Worm (Caenorhabditis elegans) whole organism, L1 larva: ENCODE measurements around the gene lin-14.

Experiments
- C34B4.2 ChIP-seq: sonication (generic microtip); optimal IDR thresholded peaks from 2 replicates; lab custom pipeline; 2017; ENCODE audit warnings: mild to moderate bottlenecking, missing genetic modification characterization, missing compliant biosample characterization
- F16B12.6 ChIP-seq: fragments of 150-350 bp; optimal IDR thresholded peaks from 2 replicates; lab custom pipeline; 2014; ENCODE audit warnings: missing biosample characterization, missing genetic modification characterization
- Y116A8C.19 ChIP-seq: sonication (generic microtip); optimal IDR thresholded peaks from 2 replicates; lab custom pipeline; 2016; ENCODE audit warnings: missing compliant biosample characterization, missing genetic modification characterization, borderline replicate concordance
- aha-1 ChIP-seq: fragments of 150-350 bp; optimal IDR thresholded peaks from 2 replicates; lab custom pipeline; 2014; ENCODE audit warnings: missing biosample characterization, missing genetic modification characterization
- alr-1 ChIP-seq: fragments of 200-800 bp; sonication (Bioruptor generic); optimal IDR thresholded peaks from 2 replicates; lab custom pipeline; 2018; ENCODE audit warnings: borderline replicate concordance, mild to moderate bottlenecking, missing genetic modification characterization, missing compliant biosample characterization
- ama-1 ChIP-seq: fragments of 150-350 bp; optimal IDR thresholded peaks from 2 replicates; lab custom pipeline; 2014
- blmp-1 ChIP-seq: fragments of 150-350 bp; optimal IDR thresholded peaks from 2 replicates; lab custom pipeline; 2014; ENCODE audit warnings: missing biosample characterization, missing genetic modification characterization
- ceh-63 ChIP-seq: fragments of 200-800 bp; sonication (Bioruptor generic); optimal IDR thresholded peaks from 2 replicates; lab custom pipeline; 2018; ENCODE audit warnings: mild to moderate bottlenecking, missing genetic modification characterization, missing compliant biosample characterization
- ceh-82 ChIP-seq, 3 experiments: fragments of 150-350 bp in 1 of 3; sonication (generic microtip) in 2 of 3; optimal IDR thresholded peaks; 2 replicates each; lab custom pipeline; 2014 to 2017; ENCODE audit warnings: missing biosample characterization in 3 of 3, missing genetic modification characterization in 3 of 3
- ceh-90 ChIP-seq: sonication (generic microtip); optimal IDR thresholded peaks from 2 replicates; lab custom pipeline; 2016; ENCODE audit warnings: missing genetic modification characterization, missing compliant biosample characterization
- dpl-1 ChIP-seq, 3 experiments: fragments of 150-350 bp in 2 of 3; sonication (generic microtip) in 1 of 3; optimal IDR thresholded peaks; 2 replicates each; lab custom pipeline; 2014 to 2017; ENCODE audit warnings: missing biosample characterization in 3 of 3, missing genetic modification characterization in 3 of 3, missing genetic modification reagents in 3 of 3
- dsc-1 ChIP-seq: sonication (generic microtip); optimal IDR thresholded peaks from 2 replicates; lab custom pipeline; 2016; ENCODE audit warnings: mild to moderate bottlenecking, missing genetic modification characterization, missing compliant biosample characterization
- efl-3 ChIP-seq: fragments of 200-800 bp; sonication (Bioruptor generic); optimal IDR thresholded peaks from 2 replicates; lab custom pipeline; 2018; ENCODE audit warnings: mild to moderate bottlenecking, missing genetic modification characterization, missing compliant biosample characterization
- egl-13 ChIP-seq: sonication (generic microtip); optimal IDR thresholded peaks from 2 replicates; lab custom pipeline; 2016; ENCODE audit warnings: missing genotype, missing genetic modification reagents, missing genetic modification characterization, missing compliant biosample characterization
- elt-2 ChIP-seq: sonication (generic microtip); optimal IDR thresholded peaks from 2 replicates; lab custom pipeline; 2016; ENCODE audit warnings: missing genetic modification characterization, mild to moderate bottlenecking, inconsistent platforms, missing compliant biosample characterization, missing genetic modification reagents
- elt-3 ChIP-seq, 6 experiments: fragments of 150-350 bp in 1 of 6; sonication (generic microtip); optimal IDR thresholded peaks; 2 replicates each; lab custom pipeline; 2017 to 2018; ENCODE audit warnings: missing biosample characterization in 6 of 6, missing genetic modification characterization in 6 of 6, inconsistent platforms in 1 of 6
- fkh-4 ChIP-seq: sonication (generic microtip); optimal IDR thresholded peaks from 2 replicates; lab custom pipeline; 2016; ENCODE audit warnings: missing compliant biosample characterization, missing genetic modification characterization, borderline replicate concordance
- fkh-8 ChIP-seq: sonication (generic microtip); optimal IDR thresholded peaks from 2 replicates; lab custom pipeline; 2016; ENCODE audit warnings: mild to moderate bottlenecking, missing genetic modification characterization, missing compliant biosample characterization
- fos-1 ChIP-seq: fragments of 150-350 bp; optimal IDR thresholded peaks from 2 replicates; lab custom pipeline; 2014; ENCODE audit warnings: missing biosample characterization, missing genetic modification characterization
- hlh-17 ChIP-seq: fragments of 200-800 bp; sonication (Bioruptor generic); optimal IDR thresholded peaks from 2 replicates; lab custom pipeline; 2018; ENCODE audit warnings: missing genetic modification characterization, mild to moderate bottlenecking, missing compliant biosample characterization, moderate library complexity, borderline replicate concordance
- hlh-4 ChIP-seq: sonication (generic microtip); optimal IDR thresholded peaks from 2 replicates; lab custom pipeline; 2016; ENCODE audit warnings: mild to moderate bottlenecking, missing genetic modification characterization, missing compliant biosample characterization
- hpl-2 ChIP-seq: fragments of 150-350 bp; optimal IDR thresholded peaks from 2 replicates; lab custom pipeline; 2014; ENCODE audit warnings: missing biosample characterization, missing genetic modification reagents, missing genetic modification characterization
- irx-1 ChIP-seq: sonication (generic microtip); optimal IDR thresholded peaks from 2 replicates; lab custom pipeline; 2016; ENCODE audit warnings: missing genetic modification characterization, missing compliant biosample characterization
- lin-13 ChIP-seq: fragments of 150-350 bp; optimal IDR thresholded peaks from 2 replicates; lab custom pipeline; 2014; ENCODE audit warnings: missing biosample characterization, missing genetic modification reagents, missing genetic modification characterization
- lin-14 ChIP-seq: fragments of 200-800 bp; sonication (Bioruptor generic); optimal IDR thresholded peaks from 2 replicates; lab custom pipeline; 2018; ENCODE audit warnings: mild to moderate bottlenecking, missing genetic modification characterization, moderate library complexity, missing compliant biosample characterization
- lin-35 ChIP-seq, 2 experiments: fragments of 150-350 bp; optimal IDR thresholded peaks; 2 replicates each; lab custom pipeline; 2014; ENCODE audit warnings: missing biosample characterization in 2 of 2, missing genetic modification characterization in 2 of 2, missing genetic modification reagents in 2 of 2
- lin-39 ChIP-seq: fragments of 150-350 bp; optimal IDR thresholded peaks from 2 replicates; lab custom pipeline; 2014; ENCODE audit warnings: missing biosample characterization, missing genetic modification reagents, missing genetic modification characterization
- mdl-1 ChIP-seq, 2 experiments: fragments of 150-350 bp; optimal IDR thresholded peaks; 2 replicates each; lab custom pipeline; 2014 to 2017; ENCODE audit warnings: missing biosample characterization in 2 of 2, missing genetic modification characterization in 2 of 2, inconsistent platforms in 1 of 2
- nhr-12 ChIP-seq: sonication (generic microtip); optimal IDR thresholded peaks from 2 replicates; lab custom pipeline; 2017; ENCODE audit warnings: missing biosample characterization, missing genetic modification characterization
- nhr-20 ChIP-seq: sonication (generic microtip); optimal IDR thresholded peaks from 2 replicates; lab custom pipeline; 2016; ENCODE audit warnings: mild to moderate bottlenecking, missing genetic modification characterization, missing compliant biosample characterization
- nhr-28 ChIP-seq: fragments of 150-350 bp; optimal IDR thresholded peaks from 2 replicates; lab custom pipeline; 2014; ENCODE audit warnings: missing biosample characterization, missing genetic modification characterization
- nhr-47 ChIP-seq: sonication (generic microtip); optimal IDR thresholded peaks from 2 replicates; lab custom pipeline; 2016; ENCODE audit warnings: mild to moderate bottlenecking, missing genetic modification characterization, moderate library complexity, missing compliant biosample characterization
- nhr-71 ChIP-seq: sonication (generic microtip); optimal IDR thresholded peaks from 2 replicates; lab custom pipeline; 2016; ENCODE audit warnings: mild to moderate bottlenecking, missing genetic modification characterization, moderate library complexity, missing compliant biosample characterization
- nhr-76 ChIP-seq: sonication (generic microtip); optimal IDR thresholded peaks from 2 replicates; lab custom pipeline; 2017; ENCODE audit warnings: missing biosample characterization, missing genetic modification characterization
- nhr-77 ChIP-seq: fragments of 150-350 bp; optimal IDR thresholded peaks from 2 replicates; lab custom pipeline; 2014; ENCODE audit warnings: missing biosample characterization, missing genetic modification characterization
- nhr-84 ChIP-seq: sonication (generic microtip); optimal IDR thresholded peaks from 2 replicates; lab custom pipeline; 2017; ENCODE audit warnings: missing biosample characterization, missing genetic modification characterization
- nhr-90 ChIP-seq: sonication (generic microtip); optimal IDR thresholded peaks from 2 replicates; lab custom pipeline; 2016; ENCODE audit warnings: mild to moderate bottlenecking, missing genetic modification characterization, missing compliant biosample characterization; ENCODE audit not compliant: poor library complexity
- pag-3 ChIP-seq: sonication (generic microtip); optimal IDR thresholded peaks from 2 replicates; lab custom pipeline; 2017; ENCODE audit warnings: missing genetic modification characterization, mild to moderate bottlenecking, missing compliant biosample characterization, antibody characterized with exemption, borderline replicate concordance; ENCODE audit not compliant: insufficient read depth
- pqm-1 ChIP-seq: sonication (generic microtip); optimal IDR thresholded peaks from 3 replicates; lab custom pipeline; 2017; ENCODE audit warnings: missing biosample characterization, missing genetic modification characterization
- rnt-1 ChIP-seq: sonication (generic microtip); optimal IDR thresholded peaks from 2 replicates; lab custom pipeline; 2016; ENCODE audit warnings: mild to moderate bottlenecking, missing genetic modification characterization, moderate library complexity, missing compliant biosample characterization
- skn-1 ChIP-seq: fragments of 150-350 bp; optimal IDR thresholded peaks from 2 replicates; lab custom pipeline; 2014; ENCODE audit warnings: missing biosample characterization, missing genetic modification characterization
- snpc-4 ChIP-seq: fragments of 150-350 bp; optimal IDR thresholded peaks from 2 replicates; lab custom pipeline; 2014; ENCODE audit warnings: missing biosample characterization, missing genetic modification characterization
- snu-23 ChIP-seq: sonication (generic microtip); optimal IDR thresholded peaks from 2 replicates; lab custom pipeline; 2016; ENCODE audit warnings: missing genetic modification characterization, missing compliant biosample characterization
- sox-4 ChIP-seq: sonication (generic microtip); optimal IDR thresholded peaks from 2 replicates; lab custom pipeline; 2016; ENCODE audit warnings: missing genetic modification characterization, missing compliant biosample characterization
- sptf-1 ChIP-seq: fragments of 150-350 bp; optimal IDR thresholded peaks from 2 replicates; lab custom pipeline; 2014; ENCODE audit warnings: missing biosample characterization, missing genetic modification characterization
- sup-37 ChIP-seq: fragments of 200-800 bp; sonication (Bioruptor generic); optimal IDR thresholded peaks from 2 replicates; lab custom pipeline; 2018; ENCODE audit warnings: mild to moderate bottlenecking, missing genetic modification characterization, missing compliant biosample characterization
- swsn-7 ChIP-seq: sonication (generic microtip); optimal IDR thresholded peaks from 2 replicates; lab custom pipeline; 2016; ENCODE audit warnings: missing genetic modification characterization, missing compliant biosample characterization
- tlp-1 ChIP-seq: fragments of 150-350 bp; optimal IDR thresholded peaks from 2 replicates; lab custom pipeline; 2014; ENCODE audit warnings: missing biosample characterization, missing genetic modification characterization
- unc-130 ChIP-seq: fragments of 150-350 bp; optimal IDR thresholded peaks from 2 replicates; lab custom pipeline; 2017; ENCODE audit warnings: missing biosample characterization, missing genetic modification characterization, inconsistent platforms
- unc-30 ChIP-seq: sonication (generic microtip); optimal IDR thresholded peaks from 2 replicates; lab custom pipeline; 2017; ENCODE audit warnings: missing biosample characterization, missing genetic modification characterization
- unc-62 ChIP-seq: fragments of 150-350 bp; optimal IDR thresholded peaks from 2 replicates; lab custom pipeline; 2014; ENCODE audit warnings: missing biosample characterization, missing genetic modification reagents, missing genetic modification characterization
- unc-86 ChIP-seq: sonication (generic microtip); optimal IDR thresholded peaks from 2 replicates; lab custom pipeline; 2016; ENCODE audit warnings: missing genetic modification characterization, missing compliant biosample characterization
- zag-1 ChIP-seq: fragments of 150-350 bp; optimal IDR thresholded peaks from 2 replicates; lab custom pipeline; 2014; ENCODE audit warnings: missing biosample characterization, missing genetic modification characterization

lin-14 gene

ce11 chrX:11465215-11465614 lies at the start of gene lin-14:
Gene lin-14, plus strand, starts transcription at chrX:11465560.
- TF ChIP-seq unc-130 (tag; lab: Kevin White, UChicago), result peak; percentile 85
- no peak for TF ChIP-seq aha-1 (tag; lab: Kevin White, UChicago)
- peak; percentile 67 for TF ChIP-seq nhr-77 (tag; lab: Kevin White, UChicago)
- TF ChIP-seq nhr-12 (tag; lab: Kevin White, UChicago), result no peak
- no peak for TF ChIP-seq nhr-76 (tag; lab: Kevin White, UChicago)
- TF ChIP-seq nhr-20, result peak; percentile 85
- TF ChIP-seq sptf-1 (tag; lab: Kevin White, UChicago), result no peak
- TF ChIP-seq elt-3 (tag; optimal IDR thresholded peaks at IDR 0.05; lab: Kevin White, UChicago), result peak in 2 of 6 experiments; percentile 57 to 68
- no peak for TF ChIP-seq pqm-1 (tag; lab: Kevin White, UChicago)
- no peak for TF ChIP-seq snpc-4 (tag; lab: Kevin White, UChicago)
- TF ChIP-seq tlp-1, result no peak
- peak; percentile 27 for TF ChIP-seq egl-13 (tag; lab: Kevin White, UChicago)
- TF ChIP-seq ama-1, result no peak
- no peak for TF ChIP-seq unc-30 (tag; lab: Kevin White, UChicago)
- TF ChIP-seq sup-37 (GFP tag; lab: Kevin White, UChicago), result peak; percentile 3
- no peak for TF ChIP-seq hlh-4 (tag; lab: Kevin White, UChicago)
- peak; percentile 75 for TF ChIP-seq blmp-1 (tag; lab: Kevin White, UChicago)
- peak; percentile 14 to 64 (median 58) for TF ChIP-seq ceh-82 (tag; optimal IDR thresholded peaks at IDR 0.05; lab: Kevin White, UChicago)
- TF ChIP-seq pag-3, result peak; percentile 38
- TF ChIP-seq efl-3 (GFP tag; lab: Kevin White, UChicago), result no peak
- no peak for TF ChIP-seq zag-1 (tag; lab: Kevin White, UChicago)
- no peak for TF ChIP-seq Y116A8C.19 (tag; lab: Kevin White, UChicago)
- peak; percentile 51 for TF ChIP-seq irx-1 (tag; lab: Kevin White, UChicago)
- no peak for TF ChIP-seq alr-1 (tag; lab: Kevin White, UChicago)
- TF ChIP-seq fos-1 (tag; lab: Kevin White, UChicago), result peak; percentile 36
- TF ChIP-seq elt-2 (tag; lab: Kevin White, UChicago), result no peak
- no peak for TF ChIP-seq nhr-84 (tag; lab: Kevin White, UChicago)
- no peak for TF ChIP-seq unc-62 (GFP tag; lab: Kevin White, UChicago)
- TF ChIP-seq nhr-71, result peak; percentile 86
- no peak for TF ChIP-seq hpl-2 (GFP tag; lab: Kevin White, UChicago)
- no peak for TF ChIP-seq nhr-28 (tag; lab: Kevin White, UChicago)
- peak; percentile 86 for TF ChIP-seq snu-23
- TF ChIP-seq C34B4.2 (tag; lab: Kevin White, UChicago), result no peak
- no peak for TF ChIP-seq lin-13
- peak; percentile 25 to 50 for TF ChIP-seq lin-35 (GFP tag; optimal IDR thresholded peaks at IDR 0.05; lab: Kevin White, UChicago)
- no peak for TF ChIP-seq fkh-4 (tag; lab: Kevin White, UChicago)
- TF ChIP-seq ceh-90 (tag; lab: Kevin White, UChicago), result no peak
- peak; percentile 51 for TF ChIP-seq rnt-1
- no peak for TF ChIP-seq ceh-63
- TF ChIP-seq F16B12.6 (tag; lab: Kevin White, UChicago), result no peak
- peak; percentile 50 for TF ChIP-seq fkh-8 (tag; lab: Kevin White, UChicago)
- TF ChIP-seq sox-4, result no peak
- peak in 1 of 2 experiments; percentile 64 for TF ChIP-seq mdl-1 (tag; optimal IDR thresholded peaks at IDR 0.05; lab: Kevin White, UChicago)
- TF ChIP-seq swsn-7 (tag; lab: Kevin White, UChicago), result peak; percentile 73
- TF ChIP-seq nhr-47 (tag; lab: Kevin White, UChicago), result peak; percentile 66
- peak; percentile 20 for TF ChIP-seq unc-86 (tag; lab: Kevin White, UChicago)
- no peak for TF ChIP-seq lin-39 (tag; lab: Kevin White, UChicago)
- TF ChIP-seq hlh-17 (GFP tag; lab: Kevin White, UChicago), result no peak
- peak; percentile 62 for TF ChIP-seq dsc-1 (tag; lab: Kevin White, UChicago)
- peak; percentile 62 for TF ChIP-seq nhr-90 (tag; lab: Kevin White, UChicago)
- peak in 1 of 3 experiments; percentile 13 for TF ChIP-seq dpl-1 (GFP tag; optimal IDR thresholded peaks at IDR 0.05; lab: Kevin White, UChicago)
- TF ChIP-seq skn-1 (tag; lab: Kevin White, UChicago), result peak; percentile 58
- peak; percentile 99 for TF ChIP-seq lin-14
